Worm (Caenorhabditis elegans): Measurements from ENCODE around the gene F41G3.20.

DNA sequence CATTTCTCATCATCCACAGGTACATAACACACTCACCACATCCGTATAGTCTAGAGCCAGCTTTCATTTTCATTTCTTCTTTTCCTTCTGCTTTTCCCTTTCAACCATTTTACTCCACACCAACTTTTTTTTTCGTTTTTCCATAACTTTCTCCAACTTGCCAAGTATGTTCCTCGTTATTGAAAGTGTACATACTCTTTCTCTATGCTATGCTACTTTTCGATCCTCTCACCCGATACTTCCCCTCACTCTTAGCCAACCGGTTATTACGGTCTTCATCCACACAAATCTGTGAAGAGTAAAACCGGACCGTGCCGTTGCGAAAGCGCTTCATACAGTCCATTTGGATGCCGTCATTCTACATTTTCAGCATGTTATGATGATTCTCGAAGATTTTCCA lies 41.1 kb upstream of the F41G3.20 start, which contains the start of gene T13C2.2:
- TF ChIP-seq che-1 (tag; optimal IDR thresholded peaks at IDR 0.05) (no peak), fkh-10 (GFP tag; optimal IDR thresholded peaks at IDR 0.05) (no peak), pha-2 (tag; optimal IDR thresholded peaks at IDR 0.05) (no peak), lin-11 (tag; optimal IDR thresholded peaks at IDR 0.05) (no peak), ceh-22 (tag; optimal IDR thresholded peaks at IDR 0.05) (no peak), nhr-232 (tag; optimal IDR thresholded peaks at IDR 0.05) (no peak), ets-4 (tag; optimal IDR thresholded peaks at IDR 0.05) (no peak), ceh-9 (tag; optimal IDR thresholded peaks at IDR 0.05) (no peak), nfya-1 (tag; optimal IDR thresholded peaks at IDR 0.05) (no peak), eyg-1 (tag; optimal IDR thresholded peaks at IDR 0.05) (no peak), hlh-30 (tag; optimal IDR thresholded peaks at IDR 0.05; ENCODE audit: insufficient read depth) (no peak), ceh-48 (tag; optimal IDR thresholded peaks at IDR 0.05) (no peak)

Measured in whole organism, late embryonic.